Worm (Caenorhabditis elegans): ENCODE measurements around the gene Y47D3A.1.
"Not testable (repeated sequence)": the region's sequence is repeated elsewhere in the genome, so short reads cannot be mapped to it uniquely, and the experiment has no call there.

Gene Y47D3A.1

ce11 chrIII:11154527-11154926, 12.9 kb upstream of the Y47D3A.1 start, which contains the start of gene cku-70:
Gene cku-70 (plus strand): TSS chrIII:11154827.
- no peak for TF ChIP-seq flt-1 (GFP tag; IDR thresholded peaks at IDR 0.05)

- TF ChIP-seq ref-1 (GFP tag; conservative IDR thresholded peaks at IDR 0.05) (no peak), cog-1 (tag; optimal IDR thresholded peaks at IDR 0.05) (no peak), ztf-23 (GFP tag; IDR thresholded peaks at IDR 0.05) (no peak), ztf-29 (GFP tag; IDR thresholded peaks at IDR 0.05) (no peak), flt-1 (GFP tag; IDR thresholded peaks at IDR 0.05) (no peak), med-1 (GFP tag; optimal IDR thresholded peaks at IDR 0.05; ENCODE audit: insufficient read depth) (no peak)
These were observed 7.7 kb upstream of the Y47D3A.1 start for ce11 chrIII:11149254-11149876.

- no peak for TF ChIP-seq tab-1 (GFP tag; IDR thresholded peaks at IDR 0.05)
- TF ChIP-seq ztf-29 (GFP tag; IDR thresholded peaks at IDR 0.05): no peak
- no peak for TF ChIP-seq cog-1 (tag; optimal IDR thresholded peaks at IDR 0.05)
- no peak for TF ChIP-seq med-1 (GFP tag; optimal IDR thresholded peaks at IDR 0.05; ENCODE audit: insufficient read depth)
- no peak for TF ChIP-seq klf-2 (GFP tag; conservative IDR thresholded peaks at IDR 0.05)
- TF ChIP-seq flt-1 (GFP tag; IDR thresholded peaks at IDR 0.05): no peak
- TF ChIP-seq ztf-23 (GFP tag; IDR thresholded peaks at IDR 0.05): no peak
- TF ChIP-seq T22C8.4 (GFP tag; IDR thresholded peaks at IDR 0.05): no peak
- no peak for TF ChIP-seq ref-1 (GFP tag; conservative IDR thresholded peaks at IDR 0.05)
These were observed 1.3 kb upstream of the Y47D3A.1 start for ce11 chrIII:11142908-11143307.

- TF ChIP-seq klf-2 (GFP tag; conservative IDR thresholded peaks at IDR 0.05): no peak
These were observed 2.7 kb downstream of the Y47D3A.1 start, which contains the start of gene fbxa-128 for ce11 chrIII:11138922-11139321. Gene fbxa-128 (minus strand): TSS chrIII:11139113.

- TF ChIP-seq ref-1 (GFP tag; conservative IDR thresholded peaks at IDR 0.05); ztf-29 (GFP tag; IDR thresholded peaks at IDR 0.05); med-1 (GFP tag; optimal IDR thresholded peaks at IDR 0.05; ENCODE audit: insufficient read depth): not testable (repeated sequence)
These were observed 10.2 kb downstream of the Y47D3A.1 start, which contains the start of gene pha-1 for ce11 chrIII:11131475-11131874. Gene pha-1 (plus strand): TSS chrIII:11131775.

DNA sequence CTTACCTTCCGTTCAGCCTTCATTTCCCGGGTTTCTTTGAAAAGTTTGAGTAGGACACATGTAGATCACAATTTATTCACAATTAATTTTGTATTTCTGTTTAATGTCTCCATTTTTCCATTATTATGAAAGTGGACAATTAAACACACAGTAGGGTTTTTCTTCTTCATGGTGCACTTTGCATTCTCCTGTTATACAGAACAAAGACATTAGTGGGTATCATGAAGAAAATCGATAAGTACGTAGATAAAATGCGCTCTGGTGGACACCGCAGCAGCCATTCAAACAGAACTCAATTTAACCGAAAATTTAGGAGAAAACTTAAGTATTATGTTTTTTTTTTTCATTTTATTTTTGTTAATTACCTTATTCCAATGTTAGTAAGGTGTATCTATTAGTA, 12.3 kb downstream of the Y47D3A.1 start:
- TF ChIP-seq T22C8.4 (GFP tag; IDR thresholded peaks at IDR 0.05): peak; percentile 37; the same call in 1 of the 2 replicates
- no peak for TF ChIP-seq ztf-29 (GFP tag; IDR thresholded peaks at IDR 0.05)

- no peak for TF ChIP-seq cog-1 (tag; optimal IDR thresholded peaks at IDR 0.05)
- TF ChIP-seq ztf-29 (GFP tag; IDR thresholded peaks at IDR 0.05): no peak
These were observed 14.1 kb downstream of the Y47D3A.1 start, which contains the start of gene Y48A6C.8 for ce11 chrIII:11127528-11127927. Gene Y48A6C.8 (minus strand): TSS chrIII:11127628.

DNA sequence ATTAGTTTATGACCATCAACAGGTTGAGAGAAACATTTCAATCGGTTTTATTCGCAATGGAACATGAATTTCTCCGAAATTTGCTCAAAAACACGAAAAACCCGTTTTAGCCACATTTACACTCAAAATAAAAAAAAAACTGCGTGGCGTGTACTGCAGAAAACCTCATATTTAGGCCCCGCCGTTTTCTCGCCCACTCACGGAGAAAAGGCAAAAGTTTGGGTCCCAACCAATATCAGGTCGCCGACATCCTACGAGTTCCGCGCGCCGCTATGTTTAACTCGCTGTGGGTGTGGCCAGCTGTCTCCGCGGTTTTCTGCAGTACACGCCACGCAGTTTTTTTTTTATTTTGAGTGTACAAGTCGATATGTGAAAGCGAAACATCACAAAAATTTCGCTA, 17.8 kb downstream of the Y47D3A.1 start:
- TF ChIP-seq T22C8.4 (GFP tag; IDR thresholded peaks at IDR 0.05) (no peak), ref-1 (GFP tag; conservative IDR thresholded peaks at IDR 0.05) (no peak), flt-1 (GFP tag; IDR thresholded peaks at IDR 0.05) (0 out of 2 replicates have a peak, but pooled peaks have one; percentile 15), ztf-23 (GFP tag; IDR thresholded peaks at IDR 0.05) (no peak), med-1 (GFP tag; optimal IDR thresholded peaks at IDR 0.05; ENCODE audit: insufficient read depth) (no peak), ztf-29 (GFP tag; IDR thresholded peaks at IDR 0.05) (no peak), tab-1 (GFP tag; IDR thresholded peaks at IDR 0.05) (no peak)

- TF ChIP-seq ztf-29 (GFP tag; IDR thresholded peaks at IDR 0.05) (no peak), tab-1 (GFP tag; IDR thresholded peaks at IDR 0.05) (no peak), ztf-23 (GFP tag; IDR thresholded peaks at IDR 0.05) (peak; percentile 71), cog-1 (tag; optimal IDR thresholded peaks at IDR 0.05) (peak; percentile 77), T22C8.4 (GFP tag; IDR thresholded peaks at IDR 0.05) (no peak), flt-1 (GFP tag; IDR thresholded peaks at IDR 0.05) (0 out of 2 replicates have a peak, but pooled peaks have one; percentile 66), med-1 (GFP tag; optimal IDR thresholded peaks at IDR 0.05; ENCODE audit: insufficient read depth) (no peak), klf-2 (GFP tag; conservative IDR thresholded peaks at IDR 0.05) (0 out of 2 replicates have a peak, but pooled peaks have one; percentile 57), ref-1 (GFP tag; conservative IDR thresholded peaks at IDR 0.05) (0 out of 2 replicates have a peak, but pooled peaks have one; percentile 33)
These were observed 22.3 kb downstream of the Y47D3A.1 start, which contains the start of the genes sup-35 and Y48A6C.4 for ce11 chrIII:11119176-11119853. Gene sup-35 (minus strand): TSS chrIII:11119226. Gene Y48A6C.4 (plus strand): TSS chrIII:11119803.

DNA sequence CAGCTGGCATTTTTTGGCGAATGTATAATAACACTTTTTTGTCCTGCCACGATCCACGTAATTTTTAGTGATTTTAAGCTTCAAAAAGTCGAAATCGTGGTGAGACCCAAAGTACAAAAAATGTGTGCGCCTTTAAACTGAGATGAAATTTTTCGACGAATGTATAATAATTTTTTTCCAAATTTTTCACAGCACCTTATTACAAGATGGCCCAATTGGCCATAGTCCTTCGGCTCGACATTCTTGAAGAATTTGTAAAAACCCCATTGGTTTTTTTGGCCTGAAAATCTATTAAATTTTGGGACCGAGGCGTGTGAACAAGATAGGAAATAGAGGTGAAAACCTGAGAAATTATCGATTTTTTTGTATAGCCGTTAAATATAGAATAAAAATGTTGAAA, 25.7 kb downstream of the Y47D3A.1 start:
- TF ChIP-seq tab-1 (GFP tag; IDR thresholded peaks at IDR 0.05): no peak
- TF ChIP-seq ref-1 (GFP tag; conservative IDR thresholded peaks at IDR 0.05): no peak
- no peak for TF ChIP-seq ztf-23 (GFP tag; IDR thresholded peaks at IDR 0.05)
- TF ChIP-seq ztf-29 (GFP tag; IDR thresholded peaks at IDR 0.05): no peak
- TF ChIP-seq T22C8.4 (GFP tag; IDR thresholded peaks at IDR 0.05): no peak
- no peak for TF ChIP-seq flt-1 (GFP tag; IDR thresholded peaks at IDR 0.05)
- TF ChIP-seq med-1 (GFP tag; optimal IDR thresholded peaks at IDR 0.05; ENCODE audit: insufficient read depth): no peak
- TF ChIP-seq klf-2 (GFP tag; conservative IDR thresholded peaks at IDR 0.05): no peak
- TF ChIP-seq cog-1 (tag; optimal IDR thresholded peaks at IDR 0.05): no peak
